Worm (Caenorhabditis elegans) whole organism, late embryonic: ENCODE measurements around the gene F53G2.3.
A peak's percentile ranks its signal among the peaks of the same experiment; 100 is the strongest.

ENCODE experiments used
- C08G9.2 ChIP-seq: sonication (generic microtip); optimal IDR thresholded peaks from 2 replicates; lab custom pipeline; 2016; ENCODE audit warnings: mild to moderate bottlenecking, missing genetic modification characterization, moderate library complexity, missing compliant biosample characterization
- K02D7.2 ChIP-seq: sonication (generic microtip); optimal IDR thresholded peaks from 2 replicates; lab custom pipeline; 2017; ENCODE audit warnings: mild to moderate bottlenecking, missing genetic modification characterization, missing compliant biosample characterization
- K09A11.1 ChIP-seq: sonication (generic microtip); optimal IDR thresholded peaks from 2 replicates; lab custom pipeline; 2017; ENCODE audit warnings: antibody characterized with exemption, mild to moderate bottlenecking, missing genetic modification characterization, missing compliant biosample characterization; ENCODE audit not compliant: insufficient read depth
- T23F11.4 ChIP-seq: fragments of 200-800 bp; sonication (Bioruptor generic); optimal IDR thresholded peaks from 2 replicates; lab custom pipeline; 2018; ENCODE audit warnings: mild to moderate bottlenecking, missing genetic modification characterization, missing compliant biosample characterization
- ahr-1 ChIP-seq: sonication (generic microtip); optimal IDR thresholded peaks from 2 replicates; lab custom pipeline; 2016; ENCODE audit warnings: missing genetic modification characterization, missing compliant biosample characterization
- ceh-14 ChIP-seq: sonication (generic microtip); optimal IDR thresholded peaks from 2 replicates; lab custom pipeline; 2016; ENCODE audit warnings: missing genotype, missing genetic modification characterization, missing compliant biosample characterization
- ceh-19 ChIP-seq: fragments of 200-800 bp; sonication (Bioruptor generic); optimal IDR thresholded peaks from 2 replicates; lab custom pipeline; 2018; ENCODE audit warnings: mild to moderate bottlenecking, missing genetic modification characterization, missing compliant biosample characterization
- ceh-22 ChIP-seq: sonication (generic microtip); optimal IDR thresholded peaks from 2 replicates; lab custom pipeline; 2017; ENCODE audit warnings: missing biosample characterization, missing genetic modification characterization
- ceh-30 ChIP-seq: fragments of 150-350 bp; optimal IDR thresholded peaks from 2 replicates; lab custom pipeline; 2014; ENCODE audit warnings: missing biosample characterization, missing genetic modification characterization
- ceh-34 ChIP-seq: sonication (generic microtip); optimal IDR thresholded peaks from 2 replicates; lab custom pipeline; 2016; ENCODE audit warnings: mild to moderate bottlenecking, missing genetic modification characterization, missing compliant biosample characterization
- ceh-45 ChIP-seq: fragments of 200-800 bp; sonication (Bioruptor generic); IDR thresholded peaks from 2 replicates; pipeline ENCODE4 v1.3.6; 2022; ENCODE audit warnings: missing genetic modification reagents, missing genetic modification characterization, missing compliant biosample characterization
- ceh-48 ChIP-seq: sonication (generic microtip); optimal IDR thresholded peaks from 2 replicates; lab custom pipeline; 2016; ENCODE audit warnings: missing genetic modification characterization, inconsistent platforms, missing compliant biosample characterization
- ceh-6 ChIP-seq: fragments of 200-800 bp; sonication (Bioruptor generic); optimal IDR thresholded peaks from 2 replicates; lab custom pipeline; 2018; ENCODE audit warnings: mild to moderate bottlenecking, missing genetic modification characterization, missing compliant biosample characterization
- elt-2 ChIP-seq: sonication (generic microtip); optimal IDR thresholded peaks from 2 replicates; lab custom pipeline; 2016; ENCODE audit warnings: missing genetic modification reagents, missing genetic modification characterization, missing compliant biosample characterization
- fkh-10 ChIP-seq: fragments of 150-350 bp; optimal IDR thresholded peaks from 2 replicates; lab custom pipeline; 2014; ENCODE audit warnings: missing biosample characterization, missing genetic modification reagents, missing genetic modification characterization
- hlh-15 ChIP-seq: sonication (generic microtip); optimal IDR thresholded peaks from 2 replicates; lab custom pipeline; 2016; ENCODE audit warnings: missing genetic modification characterization, missing compliant biosample characterization
- hlh-30 ChIP-seq: sonication (generic microtip); optimal IDR thresholded peaks from 2 replicates; lab custom pipeline; 2017; ENCODE audit warnings: antibody characterized with exemption, missing genetic modification characterization, missing compliant biosample characterization; ENCODE audit not compliant: insufficient read depth
- hlh-6 ChIP-seq: sonication (generic microtip); optimal IDR thresholded peaks from 2 replicates; lab custom pipeline; 2016; ENCODE audit warnings: missing genotype, missing genetic modification characterization, missing compliant biosample characterization
- madf-2 ChIP-seq: sonication (generic microtip); optimal IDR thresholded peaks from 2 replicates; lab custom pipeline; 2017; ENCODE audit warnings: missing genetic modification characterization, missing compliant biosample characterization
- mec-3 ChIP-seq: sonication (generic microtip); optimal IDR thresholded peaks from 2 replicates; lab custom pipeline; 2016; ENCODE audit warnings: borderline replicate concordance, missing genetic modification characterization, missing compliant biosample characterization
- nfya-1 ChIP-seq: sonication (generic microtip); optimal IDR thresholded peaks from 2 replicates; lab custom pipeline; 2017; ENCODE audit warnings: missing genetic modification characterization, mild to moderate bottlenecking, missing compliant biosample characterization, antibody characterized with exemption, moderate library complexity
- nhr-11 ChIP-seq: fragments of 150-350 bp; optimal IDR thresholded peaks from 2 replicates; lab custom pipeline; 2014; ENCODE audit warnings: missing biosample characterization, missing genetic modification characterization
- nhr-232 ChIP-seq: sonication (generic microtip); optimal IDR thresholded peaks from 2 replicates; lab custom pipeline; 2016; ENCODE audit warnings: missing genetic modification characterization, missing compliant biosample characterization
- odd-2 ChIP-seq: sonication (generic microtip); optimal IDR thresholded peaks from 2 replicates; lab custom pipeline; 2017; ENCODE audit warnings: antibody characterized with exemption, mild to moderate bottlenecking, missing genetic modification characterization, missing compliant biosample characterization
- pag-3 ChIP-seq: sonication (generic microtip); optimal IDR thresholded peaks from 2 replicates; lab custom pipeline; 2016; ENCODE audit warnings: missing compliant biosample characterization, missing genetic modification characterization, borderline replicate concordance
- pha-2 ChIP-seq: sonication (generic microtip); optimal IDR thresholded peaks from 2 replicates; lab custom pipeline; 2017; ENCODE audit warnings: mild to moderate bottlenecking, missing genetic modification characterization, missing compliant biosample characterization
- pqm-1 ChIP-seq: sonication (generic microtip); optimal IDR thresholded peaks from 2 replicates; lab custom pipeline; 2016; ENCODE audit warnings: missing genetic modification characterization, missing compliant biosample characterization
- pros-1 ChIP-seq: fragments of 150-350 bp; optimal IDR thresholded peaks from 2 replicates; lab custom pipeline; 2014; ENCODE audit warnings: missing biosample characterization, missing genetic modification reagents, missing genetic modification characterization
- rnt-1 ChIP-seq: sonication (generic microtip); optimal IDR thresholded peaks from 2 replicates; lab custom pipeline; 2016; ENCODE audit warnings: missing genetic modification characterization, missing compliant biosample characterization
- syd-9 ChIP-seq: sonication (generic microtip); optimal IDR thresholded peaks from 2 replicates; lab custom pipeline; 2016; ENCODE audit warnings: mild to moderate bottlenecking, missing genetic modification characterization, moderate library complexity, missing compliant biosample characterization
- tbx-2 ChIP-seq: sonication (generic microtip); optimal IDR thresholded peaks from 2 replicates; lab custom pipeline; 2016; ENCODE audit warnings: missing genetic modification characterization, missing compliant biosample characterization
- ttx-3 ChIP-seq: sonication (generic microtip); optimal IDR thresholded peaks from 2 replicates; lab custom pipeline; 2016; ENCODE audit warnings: missing genetic modification reagents, missing genetic modification characterization, missing compliant biosample characterization
- unc-3 ChIP-seq, 2 experiments: fragments of 200-800 bp in 1 of 2; sonication (Bioruptor generic) in 1 of 2; sonication (generic microtip) in 1 of 2; conservative IDR thresholded peaks in 1 of 2; optimal IDR thresholded peaks in 1 of 2; 2 replicates each; pipeline versions ENCODE4 v1.3.6 to Lab custom; 2016 to 2022; ENCODE audit warnings: missing compliant biosample characterization in 2 of 2, missing genetic modification characterization in 2 of 2, missing genetic modification reagents in 1 of 2
- ztf-16 ChIP-seq: sonication (generic microtip); optimal IDR thresholded peaks from 2 replicates; lab custom pipeline; 2017; ENCODE audit warnings: missing genetic modification characterization, missing compliant biosample characterization

Gene F53G2.3

DNA sequence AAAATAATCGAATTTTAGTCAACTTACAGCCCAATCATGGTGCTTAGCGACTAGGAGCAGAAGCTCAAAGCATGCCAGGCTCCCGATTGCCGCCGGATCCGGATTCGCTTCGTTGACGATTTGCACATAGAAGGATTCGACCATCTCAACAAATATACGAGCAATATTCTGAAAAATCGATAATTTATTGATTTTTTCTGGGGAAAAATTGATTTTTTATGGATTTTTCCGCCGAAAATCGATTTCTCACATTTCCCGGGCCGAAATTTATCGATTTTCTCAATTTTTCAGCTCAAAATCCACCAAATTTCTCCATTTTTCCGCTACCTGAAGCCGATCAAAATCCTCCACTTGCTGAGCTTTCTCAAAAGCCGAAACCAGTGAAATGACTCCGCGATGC, 11.3 kb upstream of the F53G2.3 start:
- TF ChIP-seq nfya-1 (tag; lab: Kevin White, UChicago), result no peak
- TF ChIP-seq ceh-48, result peak; percentile 35

DNA sequence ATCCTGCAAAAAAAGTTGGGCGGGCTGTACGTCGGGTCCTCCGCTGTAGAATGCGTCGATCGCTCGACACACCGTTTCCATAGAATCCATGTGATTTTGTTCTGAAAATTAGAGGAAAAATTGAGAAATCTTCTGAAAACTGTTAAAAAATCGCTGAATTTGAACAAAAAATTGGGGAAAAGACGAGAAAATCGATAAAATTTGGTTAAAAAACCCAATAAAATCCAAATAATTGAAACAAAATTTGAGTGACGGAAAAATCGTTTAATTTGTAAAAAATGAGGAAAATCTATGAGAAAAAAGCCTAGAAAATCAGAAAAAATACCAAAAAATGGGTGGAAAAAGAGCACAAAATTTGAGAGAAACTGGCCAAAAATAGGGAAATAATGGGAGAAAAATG, 6.9 kb upstream of the F53G2.3 start, which contains the start of gene tsr-1:
tsr-1 (minus strand) TSS at position 101 of the 400 bp plus-strand sequence.
- TF ChIP-seq K02D7.2 (no peak), hlh-6 (tag; lab: Kevin White, UChicago) (no peak), hlh-15 (tag; lab: Kevin White, UChicago) (no peak), elt-2 (tag; lab: Kevin White, UChicago) (no peak), tbx-2 (tag; lab: Kevin White, UChicago) (no peak), ceh-34 (tag; lab: Kevin White, UChicago) (no peak), pag-3 (tag; lab: Kevin White, UChicago) (no peak), ceh-48 (no peak), madf-2 (tag; lab: Kevin White, UChicago) (no peak), odd-2 (tag; lab: Kevin White, UChicago) (no peak), mec-3 (tag; lab: Kevin White, UChicago) (no peak), syd-9 (tag; lab: Kevin White, UChicago) (no peak), pros-1 (no peak), ceh-22 (no peak), ceh-19 (no peak)

DNA sequence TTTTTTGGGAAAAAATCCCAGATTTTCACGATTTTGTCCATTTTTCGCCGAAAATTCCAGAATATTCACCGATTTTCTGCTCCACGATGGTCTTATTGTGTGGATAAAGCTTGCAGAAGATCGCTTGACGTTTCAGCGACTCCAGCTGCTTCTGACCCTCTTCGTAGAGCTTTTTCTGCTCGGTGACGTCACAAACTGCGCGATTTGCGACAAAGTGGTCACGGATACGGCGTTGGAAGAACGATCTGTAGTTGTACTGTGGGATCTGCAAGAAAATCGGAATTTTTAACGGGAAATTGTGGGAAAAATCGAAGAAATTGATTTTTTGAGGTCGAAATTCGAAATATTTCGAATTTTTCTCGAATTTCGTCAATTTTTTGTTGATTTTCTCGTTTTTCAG, 1.7 kb upstream of the F53G2.3 start, which contains the start of gene mnat-1:
mnat-1 (minus strand) TSS at position 101 of the 400 bp plus-strand sequence.
- TF ChIP-seq C08G9.2 (tag; lab: Kevin White, UChicago), result no peak
- TF ChIP-seq fkh-10 (GFP tag; lab: Kevin White, UChicago), result no peak
- TF ChIP-seq K09A11.1 (tag; lab: Kevin White, UChicago), result no peak
- TF ChIP-seq ztf-16 (tag; lab: Kevin White, UChicago), result no peak
- no peak for TF ChIP-seq nfya-1 (tag; lab: Kevin White, UChicago)
- no peak for TF ChIP-seq pros-1
- TF ChIP-seq, all 69 proteins: peak for 0

DNA sequence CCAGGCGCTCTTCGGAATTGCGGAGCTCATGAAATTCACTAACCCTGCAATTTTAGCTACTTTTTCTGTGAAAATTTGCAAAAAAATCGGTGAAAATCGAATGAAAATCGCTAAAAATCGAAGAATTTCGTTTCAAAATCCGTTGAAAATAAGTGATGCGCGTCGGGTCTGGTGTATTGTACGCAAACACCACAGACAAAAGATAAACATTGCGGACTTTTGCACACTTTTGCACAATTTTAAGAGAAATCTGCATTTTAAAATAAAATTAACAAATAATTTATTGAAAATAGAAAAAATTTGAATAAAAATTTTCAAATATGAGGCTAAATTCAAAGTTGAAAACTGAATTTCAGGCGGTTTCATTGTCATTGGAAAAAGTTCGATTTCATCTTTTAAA, 1.2 kb upstream of the F53G2.3 start, which contains the start of gene F53G2.12:
F53G2.12 (minus strand) TSS at position 44 of the 400 bp plus-strand sequence.
- TF ChIP-seq ttx-3 (tag; lab: Kevin White, UChicago) (no peak), nhr-11 (tag; lab: Kevin White, UChicago) (no peak), ahr-1 (tag; lab: Kevin White, UChicago) (no peak), unc-3 (GFP tag; conservative IDR thresholded peaks at IDR 0.05; lab: Robert Waterston, UW) (no peak), unc-3 (tag; optimal IDR thresholded peaks at IDR 0.05; lab: Kevin White, UChicago) (no peak), ceh-6 (GFP tag; lab: Kevin White, UChicago) (no peak), ceh-45 (GFP tag; lab: Robert Waterston, UW) (no peak), hlh-6 (tag; lab: Kevin White, UChicago) (no peak), rnt-1 (tag; lab: Kevin White, UChicago) (no peak), pha-2 (tag; lab: Kevin White, UChicago) (no peak), nhr-232 (no peak), ceh-30 (no peak), ceh-14 (tag; lab: Kevin White, UChicago) (no peak), hlh-30 (tag; lab: Kevin White, UChicago) (no peak), elt-2 (tag; lab: Kevin White, UChicago) (no peak), pros-1 (no peak), pqm-1 (tag; lab: Kevin White, UChicago) (no peak), T23F11.4 (GFP tag; lab: Kevin White, UChicago) (no peak)
